Worm (Caenorhabditis elegans): ENCODE data around the gene ZK856.4.

Gene ZK856.4

DNA sequence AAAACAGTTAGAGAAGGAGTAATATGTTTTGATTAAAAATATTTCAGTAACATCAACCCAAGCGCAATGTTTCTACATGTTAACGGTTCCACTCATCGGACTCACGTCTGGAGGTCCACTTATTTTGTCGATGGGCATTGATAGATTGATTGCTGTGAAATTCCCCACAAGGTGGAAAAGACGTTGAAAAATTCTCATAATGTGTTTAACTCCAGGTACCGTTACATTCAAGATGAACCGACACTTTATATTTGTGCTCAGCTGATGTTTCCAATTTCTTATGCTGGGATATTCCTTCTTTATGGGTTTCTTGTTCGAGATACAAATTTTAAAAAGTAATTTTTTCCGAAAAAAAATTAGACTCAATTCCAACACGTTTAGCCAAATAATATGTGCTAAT, 30.0 kb upstream of the ZK856.4 start:
- TF ChIP-seq rcor-1 (GFP tag; IDR thresholded peaks at IDR 0.05) (no peak), zim-3 (tag; optimal IDR thresholded peaks at IDR 0.05) (no peak)

ce11 chrV:10154698-10155097, 28.4 kb upstream of the ZK856.4 start, which contains the start of gene srsx-29:
srsx-29 (plus strand) TSS chrV:10154998.
- TF ChIP-seq lin-35 (GFP tag; optimal IDR thresholded peaks at IDR 0.05) (no peak), him-1 (tag; optimal IDR thresholded peaks at IDR 0.05) (no peak), gei-17 (GFP tag; optimal IDR thresholded peaks at IDR 0.05) (no peak), D2030.7 (GFP tag; IDR thresholded peaks at IDR 0.05) (no peak), atf-7 (tag; optimal IDR thresholded peaks at IDR 0.05) (no peak), F57C9.4 (tag; optimal IDR thresholded peaks at IDR 0.05) (no peak), repo-1 (tag; optimal IDR thresholded peaks at IDR 0.05) (no peak), snpc-1.3 (tag; optimal IDR thresholded peaks at IDR 0.05; ENCODE audit: insufficient read depth) (no peak), K12H6.12 (tag; optimal IDR thresholded peaks at IDR 0.05) (no peak), F10E7.11 (tag; optimal IDR thresholded peaks at IDR 0.05) (no peak), pbrm-1 (GFP tag; IDR thresholded peaks at IDR 0.05) (no peak), madf-8 (GFP tag; conservative IDR thresholded peaks at IDR 0.05) (no peak), sptf-2 (GFP tag; optimal IDR thresholded peaks at IDR 0.05) (no peak), mel-28 (tag; optimal IDR thresholded peaks at IDR 0.05; ENCODE audit: borderline replicate concordance) (no peak), die-1 (tag; optimal IDR thresholded peaks at IDR 0.05) (no peak), aptf-3 (GFP tag; IDR thresholded peaks at IDR 0.05) (no peak), cebp-2 (GFP tag; IDR thresholded peaks at IDR 0.05) (no peak)

ce11 chrV:10158528-10158927, 24.6 kb upstream of the ZK856.4 start, which contains the start of gene srsx-30:
srsx-30 (plus strand) TSS chrV:10158828.
- TF ChIP-seq chd-7 (tag; optimal IDR thresholded peaks at IDR 0.05) (no peak), T07F8.4 (tag; optimal IDR thresholded peaks at IDR 0.05) (no peak), attf-6 (GFP tag; IDR thresholded peaks at IDR 0.05) (no peak), unc-130 (GFP tag; optimal IDR thresholded peaks at IDR 0.05) (no peak), Y53G8AR.9 (GFP tag; conservative IDR thresholded peaks at IDR 0.05) (no peak), F55B11.4 (tag; optimal IDR thresholded peaks at IDR 0.05; ENCODE audit: borderline replicate concordance, insufficient read depth) (no peak), F52B5.7 (tag; optimal IDR thresholded peaks at IDR 0.05) (no peak), ceh-27 (GFP tag; optimal IDR thresholded peaks at IDR 0.05) (no peak), madf-3 (GFP tag; IDR thresholded peaks at IDR 0.05) (no peak), aptf-2 (GFP tag; conservative IDR thresholded peaks at IDR 0.05) (no peak), bed-1 (GFP tag; IDR thresholded peaks at IDR 0.05) (no peak), let-607 (tag; optimal IDR thresholded peaks at IDR 0.05) (no peak), attf-5 (GFP tag; optimal IDR thresholded peaks at IDR 0.05) (no peak), pbrm-1 (GFP tag; IDR thresholded peaks at IDR 0.05) (no peak), Y56A3A.18 (GFP tag; IDR thresholded peaks at IDR 0.05) (no peak), F10E7.11 (tag; optimal IDR thresholded peaks at IDR 0.05) (no peak), ccch-3 (GFP tag; optimal IDR thresholded peaks at IDR 0.05) (no peak), hmg-20 (GFP tag; IDR thresholded peaks at IDR 0.05) (no peak), xnd-1 (tag; optimal IDR thresholded peaks at IDR 0.05) (no peak)
